Fruit fly (Drosophila melanogaster) whole organism, embryonic: ENCODE data around the gene Gdh.

Experiments
- Bgb ChIP-seq: fragments of 200-800 bp; sonication (Bioruptor generic); IDR thresholded peaks from 2 replicates; pipeline ENCODE4 v1.3.6; 2022; ENCODE audit warnings: missing biosample characterization, missing genetic modification characterization; ENCODE audit not compliant: partially characterized antibody
- CG10267 ChIP-seq: fragments of 200-800 bp; sonication (Bioruptor generic); optimal IDR thresholded peaks from 2 replicates; lab custom pipeline; 2018; ENCODE audit warnings: missing biosample characterization, mild to moderate bottlenecking, missing genetic modification characterization, moderate library complexity
- CG11504 ChIP-seq: fragments of 200-800 bp; sonication (Bioruptor generic); optimal IDR thresholded peaks from 3 replicates; lab custom pipeline; 2019; ENCODE audit warnings: missing biosample characterization, mild to moderate bottlenecking, missing genetic modification characterization, moderate library complexity
- CG11560 ChIP-seq: fragments of 200-800 bp; sonication (Bioruptor generic); IDR thresholded peaks from 3 replicates; pipeline ENCODE4 v1.3.6; 2022; ENCODE audit warnings: missing biosample characterization, missing genetic modification characterization
- CG12299 ChIP-seq: fragments of 200-800 bp; sonication (Bioruptor generic); optimal IDR thresholded peaks from 2 replicates; lab custom pipeline; 2018; ENCODE audit warnings: missing biosample characterization, mild to moderate bottlenecking, missing genetic modification characterization
- CG12391 ChIP-seq: fragments of 200-800 bp; sonication (Bioruptor generic); optimal IDR thresholded peaks from 3 replicates; lab custom pipeline; 2018; ENCODE audit warnings: missing biosample characterization, mild to moderate bottlenecking, missing genetic modification characterization, moderate library complexity
- CG14710 ChIP-seq: fragments of 200-800 bp; sonication (Bioruptor generic); optimal IDR thresholded peaks from 3 replicates; lab custom pipeline; 2019; ENCODE audit warnings: missing biosample characterization, mild to moderate bottlenecking, missing genetic modification characterization, moderate library complexity
- CG14965 ChIP-seq: fragments of 200-800 bp; sonication (Bioruptor generic); optimal IDR thresholded peaks from 2 replicates; lab custom pipeline; 2016; ENCODE audit warnings: missing biosample characterization, missing genetic modification characterization, borderline replicate concordance
- CG15601 ChIP-seq: fragments of 200-800 bp; sonication (Bioruptor generic); optimal IDR thresholded peaks from 3 replicates; lab custom pipeline; 2019; ENCODE audit warnings: missing biosample characterization, mild to moderate bottlenecking, missing genetic modification characterization, moderate library complexity
- CG17385 ChIP-seq: fragments of 200-800 bp; sonication (Bioruptor generic); optimal IDR thresholded peaks from 3 replicates; lab custom pipeline; 2018; ENCODE audit warnings: missing biosample characterization, mild to moderate bottlenecking, missing genetic modification characterization
- CG2678 ChIP-seq: fragments of 200-800 bp; sonication (Bioruptor generic); optimal IDR thresholded peaks from 3 replicates; lab custom pipeline; 2019; ENCODE audit warnings: missing biosample characterization, mild to moderate bottlenecking, missing genetic modification characterization, moderate library complexity
- CG31441 ChIP-seq: fragments of 200-800 bp; sonication (Bioruptor generic); IDR thresholded peaks from 2 replicates; pipeline ENCODE4 v1.3.6; 2022; ENCODE audit warnings: missing biosample characterization, missing genetic modification characterization
- CG32767 ChIP-seq: fragments of 200-800 bp; sonication (Bioruptor generic); IDR thresholded peaks from 2 replicates; pipeline ENCODE4 v1.3.6; 2022; ENCODE audit warnings: missing biosample characterization, missing genetic modification characterization
- CG32772 ChIP-seq: fragments of 200-800 bp; sonication (Bioruptor generic); IDR thresholded peaks from 2 replicates; pipeline ENCODE4 v1.3.6; 2022; ENCODE audit warnings: missing biosample characterization, missing genetic modification characterization
- CG33213 ChIP-seq: fragments of 200-800 bp; sonication (Bioruptor generic); optimal IDR thresholded peaks from 3 replicates; lab custom pipeline; 2016; ENCODE audit warnings: missing biosample characterization, missing genetic modification characterization
- CG4617 ChIP-seq: fragments of 200-800 bp; sonication (Bioruptor generic); optimal IDR thresholded peaks from 3 replicates; lab custom pipeline; 2016; ENCODE audit warnings: missing biosample characterization, missing genetic modification characterization, borderline replicate concordance
- CG4820 ChIP-seq: fragments of 200-800 bp; sonication (Bioruptor generic); optimal IDR thresholded peaks from 3 replicates; lab custom pipeline; 2016; ENCODE audit warnings: missing biosample characterization, missing genetic modification characterization
- CG6175 ChIP-seq: fragments of 200-800 bp; sonication (Bioruptor generic); IDR thresholded peaks from 3 replicates; pipeline ENCODE4 v1.3.6; 2022; ENCODE audit warnings: missing biosample characterization, missing genetic modification characterization
- Dek ChIP-seq: fragments of 200-800 bp; sonication (Bioruptor generic); optimal IDR thresholded peaks from 3 replicates; lab custom pipeline; 2019; ENCODE audit warnings: missing biosample characterization, mild to moderate bottlenecking, missing genetic modification characterization, moderate library complexity
- HmgD ChIP-seq: fragments of 200-800 bp; sonication (Bioruptor generic); optimal IDR thresholded peaks from 3 replicates; lab custom pipeline; 2016; ENCODE audit warnings: missing biosample characterization, missing genetic modification characterization
- Hsf ChIP-seq: fragments of 200-800 bp; sonication (Bioruptor generic); optimal IDR thresholded peaks from 3 replicates; lab custom pipeline; 2016; ENCODE audit warnings: missing biosample characterization, missing genetic modification characterization
- MBD-R2 ChIP-seq: fragments of 200-800 bp; sonication (Bioruptor generic); IDR thresholded peaks from 2 replicates; pipeline ENCODE4 v1.3.6; 2022; ENCODE audit warnings: missing biosample characterization, missing genetic modification characterization
- Meics ChIP-seq: fragments of 200-800 bp; sonication (Bioruptor generic); optimal IDR thresholded peaks from 2 replicates; lab custom pipeline; 2017; ENCODE audit warnings: missing biosample characterization, mild to moderate bottlenecking, missing genetic modification characterization
- NC2β ChIP-seq: fragments of 200-800 bp; sonication (Bioruptor generic); optimal IDR thresholded peaks from 2 replicates; lab custom pipeline; 2016; ENCODE audit warnings: missing biosample characterization, missing genetic modification characterization
- Optix ChIP-seq: fragments of 200-800 bp; sonication (Bioruptor generic); IDR thresholded peaks from 3 replicates; pipeline ENCODE4 v1.3.6; 2022; ENCODE audit warnings: missing biosample characterization, missing genetic modification characterization
- Six4 ChIP-seq: fragments of 200-800 bp; sonication (Bioruptor generic); optimal IDR thresholded peaks from 2 replicates; lab custom pipeline; 2016; ENCODE audit warnings: missing biosample characterization, missing genetic modification characterization
- Sry-β ChIP-seq: fragments of 200-800 bp; sonication (Bioruptor generic); optimal IDR thresholded peaks from 2 replicates; lab custom pipeline; 2018; ENCODE audit warnings: missing biosample characterization, mild to moderate bottlenecking, missing genetic modification characterization, moderate library complexity
- Xbp1 ChIP-seq: fragments of 200-800 bp; sonication (Bioruptor generic); optimal IDR thresholded peaks from 3 replicates; lab custom pipeline; 2016; ENCODE audit warnings: missing biosample characterization, mild to moderate bottlenecking, missing genetic modification characterization
- amos ChIP-seq: fragments of 200-800 bp; sonication (Bioruptor generic); IDR thresholded peaks from 2 replicates; pipeline ENCODE4 v1.3.6; 2022; ENCODE audit warnings: missing biosample characterization, missing genetic modification characterization; ENCODE audit not compliant: partially characterized antibody
- az2 ChIP-seq: fragments of 200-800 bp; sonication (Bioruptor generic); optimal IDR thresholded peaks from 3 replicates; lab custom pipeline; 2016; ENCODE audit warnings: missing biosample characterization, missing genetic modification characterization
- crp ChIP-seq, 2 experiments: fragments of 200-800 bp; sonication (Bioruptor generic); optimal IDR thresholded peaks; 2 replicates in 1 of 2; 3 replicates in 1 of 2; lab custom pipeline; 2017; ENCODE audit warnings: missing biosample characterization in 2 of 2, missing genetic modification characterization in 2 of 2, mild to moderate bottlenecking in 1 of 2, moderate library complexity in 1 of 2
- disco-r ChIP-seq: fragments of 200-800 bp; sonication (Bioruptor generic); optimal IDR thresholded peaks from 2 replicates; lab custom pipeline; 2016; ENCODE audit warnings: missing biosample characterization, missing genetic modification characterization
- fru ChIP-seq: fragments of >200 bp; optimal IDR thresholded peaks from 2 replicates; lab custom pipeline; 2017
- gem ChIP-seq: fragments of 200-800 bp; sonication (Bioruptor generic); optimal IDR thresholded peaks from 2 replicates; lab custom pipeline; 2019; ENCODE audit warnings: missing biosample characterization, mild to moderate bottlenecking, missing genetic modification characterization, moderate library complexity
- gro ChIP-seq: fragments of 200-800 bp; sonication (Bioruptor generic); optimal IDR thresholded peaks from 2 replicates; lab custom pipeline; 2016; ENCODE audit warnings: missing biosample characterization, missing genetic modification characterization
- gsb ChIP-seq: fragments of 200-800 bp; sonication (Bioruptor generic); IDR thresholded peaks from 2 replicates; pipeline ENCODE4 v1.3.6; 2022; ENCODE audit warnings: missing biosample characterization, missing genetic modification characterization
- hth ChIP-seq: fragments of >200 bp; optimal IDR thresholded peaks from 2 replicates; lab custom pipeline; 2017; ENCODE audit warnings: inconsistent platforms
- klu ChIP-seq: fragments of 200-800 bp; sonication (Bioruptor generic); IDR thresholded peaks from 2 replicates; pipeline ENCODE4 v1.3.6; 2022; ENCODE audit warnings: missing biosample characterization, missing genetic modification characterization
- maf-S ChIP-seq: fragments of 200-800 bp; sonication (Bioruptor generic); optimal IDR thresholded peaks from 2 replicates; lab custom pipeline; 2016; ENCODE audit warnings: missing biosample characterization, missing genetic modification characterization
- mirr ChIP-seq: fragments of 200-800 bp; sonication (Bioruptor generic); optimal IDR thresholded peaks from 3 replicates; lab custom pipeline; 2018; ENCODE audit warnings: missing biosample characterization, mild to moderate bottlenecking, missing genetic modification characterization
- peb ChIP-seq: fragments of 200-800 bp; sonication (Bioruptor generic); IDR thresholded peaks from 2 replicates; pipeline ENCODE4 v1.3.6; 2022; ENCODE audit warnings: missing biosample characterization, missing genetic modification characterization
- pnt ChIP-seq: fragments of 200-800 bp; sonication (Bioruptor generic); optimal IDR thresholded peaks from 3 replicates; lab custom pipeline; 2016; ENCODE audit warnings: missing biosample characterization, missing genetic modification characterization
- psq ChIP-seq: fragments of 200-800 bp; sonication (Bioruptor generic); optimal IDR thresholded peaks from 2 replicates; lab custom pipeline; 2017; ENCODE audit warnings: missing biosample characterization, missing genetic modification characterization
- sc ChIP-seq, 3 experiments: fragments of >200 bp in 2 of 3; fragments of 200-800 bp in 1 of 3; sonication (Bioruptor generic) in 1 of 3; optimal IDR thresholded peaks; 2 replicates in 2 of 3; 3 replicates in 1 of 3; lab custom pipeline; 2017; ENCODE audit warnings: mild to moderate bottlenecking in 1 of 3, missing biosample characterization in 1 of 3, missing genetic modification characterization in 1 of 3, missing genetic modification reagents in 1 of 3
- scrt ChIP-seq: fragments of 200-800 bp; sonication (Bioruptor generic); optimal IDR thresholded peaks from 2 replicates; lab custom pipeline; 2018; ENCODE audit warnings: missing biosample characterization, mild to moderate bottlenecking, missing genetic modification characterization, moderate library complexity
- so ChIP-seq: fragments of 200-800 bp; sonication (Bioruptor generic); IDR thresholded peaks from 3 replicates; pipeline ENCODE4 v1.3.6; 2022; ENCODE audit warnings: missing biosample characterization, missing genetic modification characterization
- sob ChIP-seq: fragments of 200-800 bp; sonication (Bioruptor generic); IDR thresholded peaks from 2 replicates; pipeline ENCODE4 v1.3.6; 2022; ENCODE audit warnings: missing biosample characterization, missing genetic modification characterization
- tup ChIP-seq: fragments of 200-800 bp; sonication (Bioruptor generic); optimal IDR thresholded peaks from 2 replicates; lab custom pipeline; 2016; ENCODE audit warnings: missing biosample characterization, mild to moderate bottlenecking, missing genetic modification characterization, moderate library complexity
- twi ChIP-seq: fragments of 200-800 bp; optimal IDR thresholded peaks from 2 replicates; lab custom pipeline; 2019; ENCODE audit warnings: missing biosample characterization, mild to moderate bottlenecking, missing genetic modification characterization, moderate library complexity

The Gdh gene

dm6 chr3R:23958091-23958838, 15.4 kb upstream of the Gdh start, which contains the start of the genes GluProRS and AP-1sigma (continued):
- TF ChIP-seq CG6175 (peak; percentile 94), mirr (GFP tag; lab: Kevin White, UChicago) (peak; percentile 70), CG4617 (peak; percentile 96), gem (tag; lab: Kevin White, UChicago) (peak; percentile 95), twi (tag; lab: Kevin White, UChicago) (peak; percentile 83), Six4 (GFP tag; lab: Kevin White, UChicago) (peak; percentile 87), gsb (GFP tag; lab: Robert Waterston, UW) (peak; percentile 90), HmgD (GFP tag; lab: Kevin White, UChicago) (peak; percentile 85), az2 (peak; percentile 92), CG15601 (tag; lab: Kevin White, UChicago) (peak; percentile 74), amos (GFP tag; lab: Robert Waterston, UW) (peak; percentile 92), Sry-β (GFP tag; lab: Kevin White, UChicago) (no peak), MBD-R2 (GFP tag; lab: Robert Waterston, UW) (peak; percentile 95), sc (optimal IDR thresholded peaks at IDR 0.05; lab: Kevin White, UChicago) (no peak), sc (GFP tag; optimal IDR thresholded peaks at IDR 0.05; lab: Kevin White, UChicago) (peak; percentile 78), CG12299 (tag; lab: Kevin White, UChicago) (peak; percentile 69), Dek (tag; lab: Kevin White, UChicago) (peak; percentile 88), klu (GFP tag; lab: Robert Waterston, UW) (peak; percentile 94), CG32772 (peak; percentile 97), CG33213 (peak; percentile 79), Xbp1 (peak; percentile 95), CG11560 (tag; lab: Robert Waterston, UW) (peak; percentile 87), fru (no peak), CG31441 (peak; percentile 85; the same call in 1 of the 2 replicates), tup (GFP tag; lab: Kevin White, UChicago) (peak; percentile 82), maf-S (GFP tag; lab: Kevin White, UChicago) (peak; percentile 82), CG2678 (tag; lab: Kevin White, UChicago) (peak; percentile 89), sob (peak; percentile 96), pnt (GFP tag; lab: Kevin White, UChicago) (peak; percentile 88), Bgb (GFP tag; lab: Robert Waterston, UW) (peak; percentile 93), CG17385 (GFP tag; lab: Kevin White, UChicago) (peak; percentile 97), CG14965 (GFP tag; lab: Kevin White, UChicago) (peak; percentile 0), disco-r (GFP tag; lab: Kevin White, UChicago) (peak; percentile 42), scrt (GFP tag; lab: Kevin White, UChicago) (peak; percentile 77), Hsf (GFP tag; lab: Kevin White, UChicago) (peak; percentile 93), psq (GFP tag; lab: Kevin White, UChicago) (peak; percentile 68), crp (GFP tag; optimal IDR thresholded peaks at IDR 0.05; lab: Kevin White, UChicago) (peak; percentile 4 to 78), CG32767 (GFP tag; lab: Robert Waterston, UW) (peak; percentile 89; the same call in 1 of the 2 replicates), Optix (GFP tag; lab: Robert Waterston, UW) (peak; percentile 91), hth (lab: Kevin White, UChicago) (no peak), CG11504 (no peak), CG10267 (tag; lab: Kevin White, UChicago) (peak; percentile 82), gro (peak; percentile 52), CG12391 (tag; lab: Kevin White, UChicago) (peak; percentile 93), CG14710 (tag; lab: Kevin White, UChicago) (peak; percentile 92), Meics (GFP tag; lab: Kevin White, UChicago) (peak; percentile 87), so (GFP tag; lab: Robert Waterston, UW) (peak; percentile 92), peb (peak; percentile 91), NC2β (GFP tag; lab: Kevin White, UChicago) (peak; percentile 63), CG4820 (GFP tag; lab: Kevin White, UChicago) (peak; percentile 92)
